Fruit fly (Drosophila melanogaster) whole organism, embryonic: ENCODE data around the gene CG5618.
A peak's percentile ranks its signal among the peaks of the same experiment; 100 is the strongest.

Experiments used
- ATbp ChIP-seq: fragments of 200-800 bp; sonication (Bioruptor generic); optimal IDR thresholded peaks from 2 replicates; lab custom pipeline; 2017; ENCODE audit warnings: missing biosample characterization, mild to moderate bottlenecking, missing genetic modification characterization, missing genetic modification reagents
- CG10267 ChIP-seq: fragments of 200-800 bp; sonication (Bioruptor generic); optimal IDR thresholded peaks from 2 replicates; lab custom pipeline; 2018; ENCODE audit warnings: missing biosample characterization, mild to moderate bottlenecking, missing genetic modification characterization, moderate library complexity
- CG10431 ChIP-seq: fragments of 200-800 bp; sonication (Bioruptor generic); optimal IDR thresholded peaks from 3 replicates; lab custom pipeline; 2018; ENCODE audit warnings: missing biosample characterization, mild to moderate bottlenecking, missing genetic modification characterization
- CG11085 ChIP-seq: fragments of 200-800 bp; sonication (Bioruptor generic); IDR thresholded peaks from 2 replicates; pipeline ENCODE4 v1.3.6; 2022; ENCODE audit warnings: missing biosample characterization, missing genetic modification characterization
- CG12155 ChIP-seq: fragments of 200-800 bp; sonication (Bioruptor generic); optimal IDR thresholded peaks from 3 replicates; lab custom pipeline; 2016; ENCODE audit warnings: missing biosample characterization, missing genetic modification characterization
- CG12769 ChIP-seq: fragments of 200-800 bp; sonication (Bioruptor generic); optimal IDR thresholded peaks from 2 replicates; lab custom pipeline; 2019; ENCODE audit warnings: missing biosample characterization, mild to moderate bottlenecking, missing genetic modification characterization, moderate library complexity
- CG15073 ChIP-seq: fragments of 200-800 bp; sonication (Bioruptor generic); optimal IDR thresholded peaks from 2 replicates; lab custom pipeline; 2016; ENCODE audit warnings: missing biosample characterization, missing genetic modification characterization
- CG15479 ChIP-seq: fragments of 200-800 bp; sonication (Bioruptor generic); optimal IDR thresholded peaks from 3 replicates; lab custom pipeline; 2019; ENCODE audit warnings: missing biosample characterization, mild to moderate bottlenecking, missing genetic modification characterization, moderate library complexity
- CG1647 ChIP-seq: fragments of 200-800 bp; sonication (Bioruptor generic); optimal IDR thresholded peaks from 3 replicates; lab custom pipeline; 2016; ENCODE audit warnings: missing biosample characterization, missing genetic modification characterization
- CG17385 ChIP-seq: fragments of 200-800 bp; sonication (Bioruptor generic); optimal IDR thresholded peaks from 3 replicates; lab custom pipeline; 2018; ENCODE audit warnings: missing biosample characterization, mild to moderate bottlenecking, missing genetic modification characterization
- CG2889 ChIP-seq: fragments of 200-800 bp; sonication (Bioruptor generic); IDR thresholded peaks from 3 replicates; pipeline ENCODE4 v1.3.6; 2022; ENCODE audit warnings: missing biosample characterization, missing genetic modification characterization
- CG32772 ChIP-seq: fragments of 200-800 bp; sonication (Bioruptor generic); IDR thresholded peaks from 2 replicates; pipeline ENCODE4 v1.3.6; 2022; ENCODE audit warnings: missing biosample characterization, missing genetic modification characterization
- CG34224 ChIP-seq: fragments of 200-800 bp; sonication (Bioruptor generic); IDR thresholded peaks from 3 replicates; pipeline ENCODE4 v1.3.6; 2022; ENCODE audit warnings: missing biosample characterization, missing genetic modification characterization; ENCODE audit not compliant: partially characterized antibody
- CG5180 ChIP-seq: fragments of 200-800 bp; sonication (Bioruptor generic); optimal IDR thresholded peaks from 3 replicates; lab custom pipeline; 2017; ENCODE audit warnings: missing biosample characterization, missing genetic modification characterization, mild to moderate bottlenecking, moderate library complexity, missing genetic modification reagents
- CG7963 ChIP-seq: fragments of 200-800 bp; sonication (Bioruptor generic); IDR thresholded peaks from 3 replicates; pipeline ENCODE4 v1.3.6; 2022; ENCODE audit warnings: missing biosample characterization, missing genetic modification characterization; ENCODE audit not compliant: partially characterized antibody
- CG9437 ChIP-seq: fragments of 200-800 bp; sonication (Bioruptor generic); optimal IDR thresholded peaks from 2 replicates; lab custom pipeline; 2018; ENCODE audit warnings: missing biosample characterization, mild to moderate bottlenecking, missing genetic modification characterization
- CkIIα-i1 ChIP-seq: fragments of 200-800 bp; sonication (Bioruptor generic); IDR thresholded peaks from 2 replicates; pipeline ENCODE4 v1.3.6; 2022; ENCODE audit warnings: missing biosample characterization, missing genetic modification characterization
- D ChIP-seq, 2 experiments: fragments of 200-800 bp in 1 of 2; fragments of >200 bp in 1 of 2; sonication (Bioruptor generic) in 1 of 2; optimal IDR thresholded peaks; 2 replicates in 1 of 2; 3 replicates in 1 of 2; lab custom pipeline; 2017; ENCODE audit warnings: mild to moderate bottlenecking in 1 of 2, missing biosample characterization in 1 of 2, missing genetic modification characterization in 1 of 2, missing genetic modification reagents in 1 of 2
- Dfd ChIP-seq, 2 experiments: fragments of >200 bp; optimal IDR thresholded peaks; 2 replicates each; lab custom pipeline; 2017; ENCODE audit warnings: missing biosample characterization in 2 of 2, missing genetic modification characterization in 2 of 2
- Dip3 ChIP-seq: fragments of 200-800 bp; sonication (Bioruptor generic); optimal IDR thresholded peaks from 3 replicates; lab custom pipeline; 2016; ENCODE audit warnings: missing biosample characterization, missing genetic modification characterization
- Dp ChIP-seq: fragments of 200-800 bp; sonication (Bioruptor generic); optimal IDR thresholded peaks from 2 replicates; lab custom pipeline; 2018; ENCODE audit warnings: missing biosample characterization, mild to moderate bottlenecking, missing genetic modification characterization, moderate library complexity
- Hand ChIP-seq: fragments of 200-800 bp; sonication (Bioruptor generic); optimal IDR thresholded peaks from 2 replicates; lab custom pipeline; 2017; ENCODE audit warnings: mild to moderate bottlenecking, missing biosample characterization, missing genetic modification reagents, missing genetic modification characterization
- Hr78 ChIP-seq, 2 experiments: fragments of 200-800 bp in 1 of 2; fragments of >200 bp in 1 of 2; sonication (Bioruptor generic) in 1 of 2; optimal IDR thresholded peaks; 2 replicates each; lab custom pipeline; 2017 to 2019; ENCODE audit warnings: missing biosample characterization in 2 of 2, missing genetic modification characterization in 2 of 2, mild to moderate bottlenecking in 1 of 2, moderate library complexity in 1 of 2
- Lim3 ChIP-seq: fragments of 200-800 bp; sonication (Bioruptor generic); IDR thresholded peaks from 2 replicates; pipeline ENCODE4 v1.3.6; 2022; ENCODE audit warnings: missing biosample characterization, missing genetic modification characterization
- NC2α ChIP-seq: fragments of 200-800 bp; sonication (Bioruptor generic); optimal IDR thresholded peaks from 2 replicates; lab custom pipeline; 2016; ENCODE audit warnings: missing biosample characterization, missing genetic modification characterization
- Neu2 ChIP-seq: fragments of 200-800 bp; sonication (Bioruptor generic); optimal IDR thresholded peaks from 3 replicates; lab custom pipeline; 2016; ENCODE audit warnings: missing biosample characterization, missing genetic modification characterization, borderline replicate concordance
- Rx ChIP-seq: fragments of 200-800 bp; sonication (Bioruptor generic); IDR thresholded peaks from 2 replicates; pipeline ENCODE4 v1.3.6; 2022; ENCODE audit warnings: missing biosample characterization, missing genetic modification characterization
- Sin3A ChIP-seq: fragments of >200 bp; optimal IDR thresholded peaks from 2 replicates; lab custom pipeline; 2018
- Six4 ChIP-seq: fragments of 200-800 bp; sonication (Bioruptor generic); optimal IDR thresholded peaks from 2 replicates; lab custom pipeline; 2016; ENCODE audit warnings: missing biosample characterization, missing genetic modification characterization
- Spps ChIP-seq: fragments of 200-800 bp; sonication (Bioruptor generic); optimal IDR thresholded peaks from 2 replicates; lab custom pipeline; 2018; ENCODE audit warnings: missing biosample characterization, mild to moderate bottlenecking, missing genetic modification characterization
- ap ChIP-seq: fragments of 200-800 bp; sonication (Bioruptor generic); IDR thresholded peaks from 2 replicates; pipeline ENCODE4 v1.3.6; 2022; ENCODE audit warnings: missing biosample characterization, missing genetic modification characterization
- az2 ChIP-seq: fragments of 200-800 bp; sonication (Bioruptor generic); optimal IDR thresholded peaks from 3 replicates; lab custom pipeline; 2016; ENCODE audit warnings: missing biosample characterization, missing genetic modification characterization
- bigmax ChIP-seq: fragments of 200-800 bp; sonication (Bioruptor generic); optimal IDR thresholded peaks from 2 replicates; lab custom pipeline; 2018; ENCODE audit warnings: missing biosample characterization, mild to moderate bottlenecking, missing genetic modification characterization
- btn ChIP-seq: fragments of 200-800 bp; sonication (Bioruptor generic); optimal IDR thresholded peaks from 2 replicates; lab custom pipeline; 2016; ENCODE audit warnings: missing biosample characterization, missing genetic modification characterization
- cas ChIP-seq: fragments of 200-800 bp; sonication (Bioruptor generic); IDR thresholded peaks from 2 replicates; pipeline ENCODE4 v1.3.6; 2022; ENCODE audit warnings: missing biosample characterization, missing genetic modification characterization
- esg ChIP-seq: fragments of 200-800 bp; sonication (Bioruptor generic); conservative IDR thresholded peaks from 2 replicates; pipeline ENCODE4 v1.3.6; 2022; ENCODE audit warnings: missing biosample characterization, missing genetic modification characterization
- grau ChIP-seq: fragments of 200-800 bp; optimal IDR thresholded peaks from 3 replicates; lab custom pipeline; 2019; ENCODE audit warnings: missing biosample characterization, mild to moderate bottlenecking, missing genetic modification characterization, moderate library complexity
- h ChIP-seq: fragments of >200 bp; optimal IDR thresholded peaks from 2 replicates; lab custom pipeline; 2017
- hkb ChIP-seq, 2 experiments: fragments of 200-800 bp in 1 of 2; fragments of >200 bp in 1 of 2; sonication (Bioruptor generic) in 1 of 2; IDR thresholded peaks in 1 of 2; optimal IDR thresholded peaks in 1 of 2; 2 replicates each; pipeline versions ENCODE4 v1.3.6 to Lab custom; 2017 to 2022; ENCODE audit warnings: missing biosample characterization in 1 of 2, missing genetic modification characterization in 1 of 2
- ken ChIP-seq: fragments of 200-800 bp; sonication (Bioruptor generic); IDR thresholded peaks from 3 replicates; pipeline ENCODE4 v1.3.6; 2022; ENCODE audit warnings: missing biosample characterization, missing genetic modification characterization
- lov ChIP-seq, 2 experiments: fragments of 200-800 bp in 1 of 2; fragments of >200 bp in 1 of 2; sonication (Bioruptor generic) in 1 of 2; IDR thresholded peaks in 1 of 2; optimal IDR thresholded peaks in 1 of 2; 2 replicates in 1 of 2; 3 replicates in 1 of 2; pipeline versions ENCODE4 v1.3.6 to Lab custom; 2017 to 2022; ENCODE audit warnings: missing biosample characterization in 1 of 2, missing genetic modification characterization in 1 of 2
- mirr ChIP-seq: fragments of 200-800 bp; sonication (Bioruptor generic); optimal IDR thresholded peaks from 3 replicates; lab custom pipeline; 2018; ENCODE audit warnings: missing biosample characterization, mild to moderate bottlenecking, missing genetic modification characterization
- nau ChIP-seq: fragments of 200-800 bp; sonication (Bioruptor generic); optimal IDR thresholded peaks from 3 replicates; lab custom pipeline; 2017; ENCODE audit warnings: missing biosample characterization, mild to moderate bottlenecking, missing genetic modification characterization, missing genetic modification reagents
- nerfin-1 ChIP-seq: fragments of 200-800 bp; sonication (Bioruptor generic); optimal IDR thresholded peaks from 3 replicates; lab custom pipeline; 2019; ENCODE audit warnings: missing biosample characterization, mild to moderate bottlenecking, missing genetic modification characterization, moderate library complexity
- phol ChIP-seq: fragments of 200-800 bp; sonication (Bioruptor generic); optimal IDR thresholded peaks from 3 replicates; lab custom pipeline; 2018; ENCODE audit warnings: missing biosample characterization, mild to moderate bottlenecking, missing genetic modification characterization, moderate library complexity
- pzg ChIP-seq: fragments of 200-800 bp; sonication (Bioruptor generic); optimal IDR thresholded peaks from 3 replicates; lab custom pipeline; 2018; ENCODE audit warnings: missing biosample characterization, mild to moderate bottlenecking, missing genetic modification characterization, moderate library complexity
- ranshi ChIP-seq: fragments of 200-800 bp; sonication (Bioruptor generic); IDR thresholded peaks from 2 replicates; pipeline ENCODE4 v1.3.6; 2022; ENCODE audit warnings: missing biosample characterization, missing genetic modification characterization
- tgo ChIP-seq: fragments of 200-800 bp; sonication (Bioruptor generic); IDR thresholded peaks from 3 replicates; pipeline ENCODE4 v1.3.6; 2022; ENCODE audit warnings: missing biosample characterization, missing genetic modification characterization
- usp ChIP-seq: fragments of >200 bp; optimal IDR thresholded peaks from 2 replicates; lab custom pipeline; 2017; ENCODE audit warnings: missing biosample characterization, missing genetic modification characterization
- vnd ChIP-seq: fragments of 200-800 bp; sonication (Bioruptor generic); IDR thresholded peaks from 3 replicates; pipeline ENCODE4 v1.3.6; 2022; ENCODE audit warnings: missing biosample characterization, missing genetic modification characterization; ENCODE audit not compliant: partially characterized antibody

The CG5618 gene

dm6 chr3L:20388983-20389382 is 35.7 kb downstream of the CG5618 start (continued):
- TF ChIP-seq ATbp (no peak), Sin3A (no peak), Six4 (GFP tag; lab: Kevin White, UChicago) (no peak), Dp (GFP tag; lab: Kevin White, UChicago) (no peak), Hr78 (GFP tag; optimal IDR thresholded peaks at IDR 0.05; lab: Kevin White, UChicago) (peak in 1 of 2 experiments; percentile 77), Neu2 (no peak), CG17385 (GFP tag; lab: Kevin White, UChicago) (peak; percentile 13), Rx (GFP tag; lab: Robert Waterston, UW) (0 out of 2 replicates have a peak, but pooled peaks have one; percentile 21), NC2α (no peak), btn (GFP tag; lab: Kevin White, UChicago) (no peak), CG5180 (no peak), CG10267 (tag; lab: Kevin White, UChicago) (no peak), Dfd (GFP tag; optimal IDR thresholded peaks at IDR 0.05; lab: Kevin White, UChicago) (no peak), pzg (GFP tag; lab: Kevin White, UChicago) (no peak), cas (GFP tag; lab: Robert Waterston, UW) (no peak), h (lab: Kevin White, UChicago) (no peak), bigmax (GFP tag; lab: Kevin White, UChicago) (no peak), nau (no peak), CG34224 (GFP tag; lab: Robert Waterston, UW) (no peak), mirr (GFP tag; lab: Kevin White, UChicago) (no peak), CG10431 (GFP tag; lab: Kevin White, UChicago) (no peak), ken (GFP tag; lab: Robert Waterston, UW) (no peak), az2 (GFP tag; lab: Kevin White, UChicago) (peak; percentile 24), CG2889 (GFP tag; lab: Robert Waterston, UW) (0 out of 3 replicates have a peak, but pooled peaks have one; percentile 38), Lim3 (GFP tag; lab: Robert Waterston, UW) (no peak), ap (GFP tag; lab: Robert Waterston, UW) (no peak), usp (GFP tag; lab: Kevin White, UChicago) (no peak), esg (GFP tag; lab: Robert Waterston, UW) (no peak), CkIIα-i1 (GFP tag; lab: Robert Waterston, UW) (no peak), CG11085 (GFP tag; lab: Robert Waterston, UW) (no peak), lov (optimal IDR thresholded peaks at IDR 0.05; lab: Kevin White, UChicago) (no peak), lov (GFP tag; IDR thresholded peaks at IDR 0.05; lab: Robert Waterston, UW) (no peak), Hand (no peak), tgo (GFP tag; lab: Robert Waterston, UW) (peak; percentile 51; the same call in 1 of the 3 replicates), grau (tag; lab: Kevin White, UChicago) (peak; percentile 37), vnd (no peak), CG12155 (GFP tag; lab: Kevin White, UChicago) (peak; percentile 1), nerfin-1 (no peak), CG7963 (GFP tag; lab: Robert Waterston, UW) (no peak), phol (no peak), CG1647 (no peak), CG9437 (no peak), CG32772 (GFP tag; lab: Robert Waterston, UW) (no peak), Spps (no peak), CG15073 (no peak), Dip3 (GFP tag; lab: Kevin White, UChicago) (no peak), hkb (optimal IDR thresholded peaks at IDR 0.05; lab: Kevin White, UChicago) (no peak), hkb (GFP tag; IDR thresholded peaks at IDR 0.05; lab: Robert Waterston, UW) (0 out of 2 replicates have a peak, but pooled peaks have one; percentile 29), CG12769 (tag; lab: Kevin White, UChicago) (peak; percentile 87), D (optimal IDR thresholded peaks at IDR 0.05; lab: Kevin White, UChicago) (no peak), D (GFP tag; optimal IDR thresholded peaks at IDR 0.05; lab: Kevin White, UChicago) (no peak), CG15479 (GFP tag; lab: Kevin White, UChicago) (peak; percentile 26), ranshi (GFP tag; lab: Robert Waterston, UW) (peak; percentile 48)
